Fruit fly (Drosophila melanogaster) S2 (cell line): ENCODE measurements around the gene Hmu.

Experiments
- CG8478 ChIP-seq: fragments of >200 bp; optimal IDR thresholded peaks from 2 replicates; lab custom pipeline; 2018
- CTCF ChIP-seq, 2 experiments: fragments of >200 bp; optimal IDR thresholded peaks; 2 replicates each; lab custom pipeline; 2018

DNA sequence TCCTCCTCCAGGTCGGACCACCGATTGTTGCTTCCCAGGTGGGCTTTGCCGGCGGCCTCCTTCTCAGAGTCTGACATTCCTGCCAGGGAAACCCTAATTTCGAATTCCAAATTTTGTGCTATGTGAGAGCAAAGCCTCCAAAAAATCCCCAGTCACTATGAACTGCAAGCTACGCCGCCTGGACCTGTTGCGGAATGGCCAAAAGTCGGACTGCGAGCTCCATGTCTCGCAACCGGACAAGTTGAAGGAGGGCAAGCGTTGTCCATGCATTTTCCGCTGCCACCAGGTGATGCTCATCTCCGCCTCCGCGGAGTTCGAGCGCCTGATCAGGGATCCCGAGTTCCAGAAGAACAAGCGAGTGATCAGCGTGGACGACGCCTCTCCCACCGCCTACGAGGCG lies 23.2 kb upstream of the Hmu start, which contains the start of the genes CG14262 and CG14260:
- TF ChIP-seq CG8478 (lab: Kevin White, UChicago) (no peak), CTCF (optimal IDR thresholded peaks at IDR 0.05; lab: Kevin White, UChicago) (no peak)
